Worm (Caenorhabditis elegans): Measurements from ENCODE around the gene srh-308.
"Not testable (repeated sequence)": the region's sequence is repeated elsewhere in the genome, so short reads cannot be mapped to it uniquely, and the experiment has no call there.

srh-308 gene

DNA sequence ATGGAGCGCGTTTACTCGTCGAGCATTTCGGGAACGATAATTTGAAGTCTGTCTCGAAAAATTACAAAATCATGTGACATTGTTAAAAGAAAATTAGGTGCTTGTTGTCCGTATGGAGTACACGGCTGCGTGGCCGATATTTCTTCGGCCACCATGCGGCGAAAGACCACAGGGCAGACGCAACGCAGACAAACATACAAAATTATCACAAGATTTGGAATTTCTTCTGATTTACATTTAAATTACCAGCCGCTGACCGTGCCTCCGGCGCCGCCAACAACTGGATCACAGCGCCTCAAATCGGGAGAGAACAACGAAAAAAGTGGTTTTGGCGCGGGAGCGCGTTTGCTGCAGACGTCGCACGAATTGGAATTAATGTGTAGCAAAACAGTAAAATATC lies 37.7 kb upstream of the srh-308 start (continued):
- TF ChIP-seq lir-3 (tag; optimal IDR thresholded peaks at IDR 0.05) (peak; percentile 26), aha-1 (tag) (peak; percentile 97), nhr-77 (tag; optimal IDR thresholded peaks at IDR 0.05) (peak; percentile 54), nhr-102 (tag; optimal IDR thresholded peaks at IDR 0.05) (peak; percentile 95), spr-1 (tag; optimal IDR thresholded peaks at IDR 0.05) (peak; percentile 84), hlh-30 (tag; optimal IDR thresholded peaks at IDR 0.05; ENCODE audit: insufficient read depth) (peak; percentile 98), mxl-2 (GFP tag; conservative IDR thresholded peaks at IDR 0.05) (peak; percentile 88), lin-13 (GFP tag; optimal IDR thresholded peaks at IDR 0.05) (peak; percentile 80), zfp-3 (GFP tag; conservative IDR thresholded peaks at IDR 0.05) (peak; percentile 96), T20F7.1 (GFP tag; optimal IDR thresholded peaks at IDR 0.05) (peak; percentile 89), Y105C5A.15 (GFP tag; IDR thresholded peaks at IDR 0.05) (peak; percentile 89; the same call in 1 of the 2 replicates), dpl-1 (GFP tag; optimal IDR thresholded peaks at IDR 0.05) (peak; percentile 90), ceh-44 (GFP tag; IDR thresholded peaks at IDR 0.05) (peak; percentile 96), nhr-11 (tag; optimal IDR thresholded peaks at IDR 0.05) (peak; percentile 61), T26A8.4 (GFP tag; IDR thresholded peaks at IDR 0.05) (peak; percentile 97), nhr-76 (tag; optimal IDR thresholded peaks at IDR 0.05) (peak; percentile 65), cey-2 (tag; optimal IDR thresholded peaks at IDR 0.05; ENCODE audit: borderline replicate concordance, insufficient read depth) (peak; percentile 1), ZK337.2 (GFP tag; IDR thresholded peaks at IDR 0.05) (peak; percentile 99), nhr-42 (GFP tag; IDR thresholded peaks at IDR 0.05) (peak; percentile 97), mes-2 (tag; optimal IDR thresholded peaks at IDR 0.05; ENCODE audit: poor library complexity, severe bottlenecking) (peak; percentile 100), vab-7 (GFP tag; IDR thresholded peaks at IDR 0.05) (peak; percentile 94), lin-15B (tag; optimal IDR thresholded peaks at IDR 0.05) (peak; percentile 14), F37D6.2 (tag; optimal IDR thresholded peaks at IDR 0.05) (peak; percentile 91), lsy-2 (tag; optimal IDR thresholded peaks at IDR 0.05) (peak; percentile 42 to 93), hlh-11 (tag; optimal IDR thresholded peaks at IDR 0.05) (peak; percentile 95), tra-1 (GFP tag; IDR thresholded peaks at IDR 0.05) (peak; percentile 98), Y48G9A.11 (GFP tag; IDR thresholded peaks at IDR 0.05) (peak; percentile 92), ceh-32 (tag; optimal IDR thresholded peaks at IDR 0.05; ENCODE audit: poor library complexity) (peak; percentile 59), lin-38 (GFP tag; IDR thresholded peaks at IDR 0.05) (peak; percentile 98), mxl-3 (GFP tag; optimal IDR thresholded peaks at IDR 0.05) (peak; percentile 85), nhr-6 (tag; optimal IDR thresholded peaks at IDR 0.05) (peak; percentile 87), unc-130 (GFP tag; optimal IDR thresholded peaks at IDR 0.05) (peak; percentile 81), F44E2.7 (GFP tag; IDR thresholded peaks at IDR 0.05) (peak; percentile 86), nhr-28 (tag; optimal IDR thresholded peaks at IDR 0.05) (peak; percentile 72), mep-1 (tag; optimal IDR thresholded peaks at IDR 0.05) (peak; percentile 90), zip-2 (tag; optimal IDR thresholded peaks at IDR 0.05) (peak; percentile 69), lin-29 (GFP tag; IDR thresholded peaks at IDR 0.05) (peak; percentile 83), dmd-6 (GFP tag; IDR thresholded peaks at IDR 0.05) (peak; percentile 99), madf-5 (GFP tag; IDR thresholded peaks at IDR 0.05) (peak; percentile 55 to 97; a peak in 3 of 4 replicates), set-16 (GFP tag; IDR thresholded peaks at IDR 0.05) (peak; percentile 78), F10B5.3 (tag; optimal IDR thresholded peaks at IDR 0.05) (peak; percentile 18), nhr-10 (tag; optimal IDR thresholded peaks at IDR 0.05) (peak; percentile 35), php-3 (GFP tag; IDR thresholded peaks at IDR 0.05) (peak; percentile 97), hmg-1.1 (GFP tag; IDR thresholded peaks at IDR 0.05) (peak; percentile 92), tag-97 (GFP tag; IDR thresholded peaks at IDR 0.05) (peak; percentile 93), unc-62 (GFP tag; optimal IDR thresholded peaks at IDR 0.05 in 1 of 2) (peak in 1 of 2 experiments; percentile 99), spr-3 (GFP tag; optimal IDR thresholded peaks at IDR 0.05) (peak; percentile 57), ces-1 (GFP tag; optimal IDR thresholded peaks at IDR 0.05) (peak; percentile 69), duxl-1 (tag; optimal IDR thresholded peaks at IDR 0.05; ENCODE audit: poor library complexity) (peak; percentile 97), sdz-12 (GFP tag; optimal IDR thresholded peaks at IDR 0.05) (peak; percentile 85)
- not testable (repeated sequence) for TF ChIP-seq unc-62 (tag; optimal IDR thresholded peaks at IDR 0.05)

All from whole organism, L4 larva.